Worm (Caenorhabditis elegans) whole organism, L3 larva: ENCODE measurements around the gene W09G12.6.

Experiments used
- R02D3.7 ChIP-seq: fragments of 150-350 bp; optimal IDR thresholded peaks from 2 replicates; lab custom pipeline; 2014; ENCODE audit warnings: missing biosample characterization, missing genetic modification characterization
- tbx-2 ChIP-seq: sonication (generic microtip); optimal IDR thresholded peaks from 2 replicates; lab custom pipeline; 2016; ENCODE audit warnings: mild to moderate bottlenecking, missing genetic modification characterization, missing compliant biosample characterization
- unc-39 ChIP-seq: sonication (generic microtip); optimal IDR thresholded peaks from 4 replicates; lab custom pipeline; 2017; ENCODE audit warnings: missing biosample characterization, missing genetic modification characterization
- zag-1 ChIP-seq: fragments of 150-350 bp; optimal IDR thresholded peaks from 2 replicates; lab custom pipeline; 2014; ENCODE audit warnings: missing biosample characterization, missing genetic modification characterization
- ztf-4 ChIP-seq: fragments of 150-350 bp; optimal IDR thresholded peaks from 2 replicates; lab custom pipeline; 2014; ENCODE audit warnings: missing biosample characterization, missing genetic modification characterization

ce11 chrIV:1261930-1262329 lies 30.2 kb downstream of the W09G12.6 start:
- TF ChIP-seq R02D3.7 (tag; lab: Kevin White, UChicago) (no peak), tbx-2 (tag; lab: Kevin White, UChicago) (no peak), unc-39 (tag; lab: Kevin White, UChicago) (no peak), ztf-4 (no peak), zag-1 (tag; lab: Kevin White, UChicago) (no peak)
